Fruit fly (Drosophila melanogaster) whole organism, pupa: ENCODE data around the gene Dph5.

Experiments used
- CG10348 ChIP-seq: fragments of 200-800 bp; sonication (Bioruptor generic); IDR thresholded peaks from 2 replicates; pipeline ENCODE4 v1.3.6; 2022; ENCODE audit warnings: missing biosample characterization, missing genetic modification characterization
- CG12605 ChIP-seq: fragments of 200-800 bp; sonication (Bioruptor generic); IDR thresholded peaks from 2 replicates; pipeline ENCODE4 v1.3.6; 2022; ENCODE audit warnings: missing biosample characterization, missing genetic modification characterization
- CG13204 ChIP-seq: fragments of 200-800 bp; sonication (Bioruptor generic); optimal IDR thresholded peaks from 2 replicates; lab custom pipeline; 2018; ENCODE audit warnings: missing biosample characterization, mild to moderate bottlenecking, missing genetic modification characterization, moderate library complexity
- CG14655 ChIP-seq: fragments of 200-800 bp; sonication (Bioruptor generic); optimal IDR thresholded peaks from 3 replicates; lab custom pipeline; 2017; ENCODE audit warnings: mild to moderate bottlenecking, missing biosample characterization, missing genetic modification reagents, missing genetic modification characterization
- CG15710 ChIP-seq: fragments of 200-800 bp; sonication (Bioruptor generic); optimal IDR thresholded peaks from 2 replicates; lab custom pipeline; 2018; ENCODE audit warnings: missing biosample characterization, mild to moderate bottlenecking, missing genetic modification characterization, moderate library complexity
- CG17806 ChIP-seq: fragments of 200-800 bp; sonication (Bioruptor generic); optimal IDR thresholded peaks from 2 replicates; lab custom pipeline; 2018; ENCODE audit warnings: missing biosample characterization, mild to moderate bottlenecking, missing genetic modification characterization, moderate library complexity
- CG32121 ChIP-seq: fragments of 200-800 bp; sonication (Bioruptor generic); IDR thresholded peaks from 2 replicates; pipeline ENCODE4 v1.3.6; 2022; ENCODE audit warnings: missing biosample characterization, missing genetic modification characterization
- CG34367 ChIP-seq: fragments of 200-800 bp; sonication (Bioruptor generic); optimal IDR thresholded peaks from 2 replicates; lab custom pipeline; 2018; ENCODE audit warnings: missing biosample characterization, mild to moderate bottlenecking, missing genetic modification characterization
- CG4496 ChIP-seq: fragments of 200-800 bp; sonication (Bioruptor generic); IDR thresholded peaks from 3 replicates; pipeline ENCODE4 v1.3.6; 2022; ENCODE audit warnings: missing biosample characterization, missing genetic modification characterization
- CG8159 ChIP-seq: fragments of 200-800 bp; sonication (Bioruptor generic); optimal IDR thresholded peaks from 3 replicates; lab custom pipeline; 2018; ENCODE audit warnings: missing biosample characterization, mild to moderate bottlenecking, missing genetic modification characterization, moderate library complexity
- CG8301 ChIP-seq: fragments of 200-800 bp; sonication (Bioruptor generic); optimal IDR thresholded peaks from 2 replicates; lab custom pipeline; 2018; ENCODE audit warnings: missing biosample characterization, mild to moderate bottlenecking, missing genetic modification characterization
- CG9948 ChIP-seq: fragments of 200-800 bp; sonication (Bioruptor generic); optimal IDR thresholded peaks from 2 replicates; lab custom pipeline; 2018; ENCODE audit warnings: missing biosample characterization, mild to moderate bottlenecking, missing genetic modification characterization, moderate library complexity
- D1 ChIP-seq: fragments of 200-800 bp; sonication (Bioruptor generic); optimal IDR thresholded peaks from 2 replicates; lab custom pipeline; 2018; ENCODE audit warnings: missing biosample characterization, mild to moderate bottlenecking, missing genetic modification characterization, moderate library complexity
- EcR ChIP-seq: fragments of 200-800 bp; sonication (Bioruptor generic); optimal IDR thresholded peaks from 3 replicates; lab custom pipeline; 2019; ENCODE audit warnings: missing biosample characterization, missing genetic modification characterization, mild to moderate bottlenecking, moderate library complexity, missing genetic modification reagents
- Ets98B ChIP-seq: fragments of 200-800 bp; sonication (Bioruptor generic); IDR thresholded peaks from 2 replicates; pipeline ENCODE4 v1.3.6; 2022; ENCODE audit warnings: missing biosample characterization, missing genetic modification characterization
- Pif1A ChIP-seq: fragments of 200-800 bp; sonication (Bioruptor generic); optimal IDR thresholded peaks from 3 replicates; lab custom pipeline; 2016; ENCODE audit warnings: missing biosample characterization, missing genetic modification characterization
- Pif1B ChIP-seq: fragments of 200-800 bp; sonication (Bioruptor generic); optimal IDR thresholded peaks from 3 replicates; lab custom pipeline; 2016; ENCODE audit warnings: missing biosample characterization, missing genetic modification characterization
- Snoo ChIP-seq: fragments of 200-800 bp; sonication (Bioruptor generic); optimal IDR thresholded peaks from 3 replicates; lab custom pipeline; 2017; ENCODE audit warnings: missing biosample characterization, mild to moderate bottlenecking, missing genetic modification characterization, inconsistent platforms
- fd96Ca ChIP-seq: fragments of 200-800 bp; sonication (Bioruptor generic); IDR thresholded peaks from 3 replicates; pipeline ENCODE4 v1.3.6; 2022; ENCODE audit warnings: missing biosample characterization, missing genetic modification characterization
- gl ChIP-seq: fragments of 200-800 bp; sonication (Bioruptor generic); optimal IDR thresholded peaks from 2 replicates; lab custom pipeline; 2018; ENCODE audit warnings: missing biosample characterization, mild to moderate bottlenecking, missing genetic modification characterization
- rn ChIP-seq: fragments of 200-800 bp; sonication (Bioruptor generic); IDR thresholded peaks from 2 replicates; pipeline ENCODE4 v1.3.6; 2022; ENCODE audit warnings: missing biosample characterization, missing genetic modification characterization

Gene Dph5

DNA sequence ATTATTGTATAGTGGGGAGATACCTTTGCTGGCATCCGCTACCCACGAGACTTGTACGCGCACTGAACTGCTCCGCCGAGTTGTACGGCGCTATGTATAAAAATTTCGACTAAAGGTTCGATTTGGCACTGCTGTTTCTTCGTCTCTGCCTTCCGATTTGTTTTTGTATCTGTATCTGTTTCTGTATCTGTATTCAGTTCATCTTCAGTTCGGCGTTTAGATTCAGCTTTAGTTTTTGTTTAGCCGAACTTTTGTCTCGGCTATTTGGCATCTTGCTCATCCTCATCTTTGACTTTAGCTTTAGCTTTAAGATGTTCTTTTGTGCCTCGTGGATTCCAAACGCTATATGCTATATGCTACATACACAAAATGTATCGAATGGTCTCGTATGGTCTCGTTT is 20.5 kb downstream of the Dph5 start, which contains the start of gene sit:
sit (minus strand) TSS at position 71 of the 400 bp plus-strand sequence.
- TF ChIP-seq Ets98B (GFP tag; lab: Robert Waterston, UW) = no peak
- TF ChIP-seq CG32121 (GFP tag; lab: Robert Waterston, UW) = no peak
- no peak for TF ChIP-seq CG8301 (tag; lab: Kevin White, UChicago)
- no peak for TF ChIP-seq CG9948 (tag; lab: Kevin White, UChicago)
- TF ChIP-seq CG10348 (GFP tag; lab: Robert Waterston, UW) = no peak
- no peak for TF ChIP-seq gl (tag; lab: Kevin White, UChicago)
- TF ChIP-seq CG17806 (tag; lab: Kevin White, UChicago) = no peak
- TF ChIP-seq CG12605 = no peak
- no peak for TF ChIP-seq CG13204 (GFP tag; lab: Kevin White, UChicago)
- no peak for TF ChIP-seq D1 (tag; lab: Kevin White, UChicago)
- TF ChIP-seq CG14655 (GFP tag; lab: Kevin White, UChicago) = no peak
- no peak for TF ChIP-seq rn (GFP tag; lab: Robert Waterston, UW)
- TF ChIP-seq EcR (GFP tag; lab: Kevin White, UChicago) = no peak
- TF ChIP-seq, all 21 proteins: peak for 0

DNA sequence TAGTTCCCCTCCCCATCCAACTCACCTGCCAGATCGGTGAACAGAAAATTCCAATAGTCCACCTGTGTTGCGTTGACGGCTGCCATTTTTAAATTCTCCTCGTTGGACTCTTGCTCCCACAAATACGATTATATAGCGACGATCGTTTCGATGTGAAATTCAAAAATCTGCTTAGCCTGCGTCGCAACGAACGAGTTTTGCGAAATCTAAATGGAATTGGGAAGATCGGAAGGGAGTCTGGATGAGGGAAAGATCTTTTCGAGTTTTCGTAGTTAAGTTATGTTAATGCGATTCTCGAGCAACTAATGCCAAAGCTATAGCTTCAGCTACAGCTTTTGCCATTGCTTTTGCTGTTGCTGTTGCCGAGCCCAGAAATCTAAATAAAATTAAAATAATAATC is 22.8 kb downstream of the Dph5 start:
- no peak for TF ChIP-seq fd96Ca (GFP tag; lab: Robert Waterston, UW)
- TF ChIP-seq, all 21 proteins: peak for 0

DNA sequence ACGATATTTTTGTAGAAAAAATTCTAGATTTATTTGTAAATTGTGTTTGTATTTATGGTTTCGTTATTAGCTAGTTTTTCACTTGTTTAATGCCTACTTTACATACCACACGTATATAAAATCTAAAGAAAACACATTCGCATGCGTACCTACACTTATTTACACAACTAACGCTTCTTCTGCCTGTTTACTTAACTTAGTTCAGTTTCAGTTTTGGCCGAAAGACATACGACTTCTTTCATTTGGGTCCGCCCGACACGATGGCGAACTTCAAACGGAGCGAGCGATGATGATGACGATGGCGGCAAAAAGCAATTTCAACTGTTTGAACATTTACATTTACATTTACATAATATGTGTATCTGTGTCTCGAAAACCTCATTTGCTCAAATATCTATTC is 24.6 kb downstream of the Dph5 start:
- TF ChIP-seq Snoo (no peak), fd96Ca (GFP tag; lab: Robert Waterston, UW) (no peak), CG32121 (GFP tag; lab: Robert Waterston, UW) (no peak), D1 (tag; lab: Kevin White, UChicago) (no peak), Pif1A (no peak), rn (GFP tag; lab: Robert Waterston, UW) (no peak), Pif1B (GFP tag; lab: Kevin White, UChicago) (no peak), CG14655 (GFP tag; lab: Kevin White, UChicago) (no peak)

DNA sequence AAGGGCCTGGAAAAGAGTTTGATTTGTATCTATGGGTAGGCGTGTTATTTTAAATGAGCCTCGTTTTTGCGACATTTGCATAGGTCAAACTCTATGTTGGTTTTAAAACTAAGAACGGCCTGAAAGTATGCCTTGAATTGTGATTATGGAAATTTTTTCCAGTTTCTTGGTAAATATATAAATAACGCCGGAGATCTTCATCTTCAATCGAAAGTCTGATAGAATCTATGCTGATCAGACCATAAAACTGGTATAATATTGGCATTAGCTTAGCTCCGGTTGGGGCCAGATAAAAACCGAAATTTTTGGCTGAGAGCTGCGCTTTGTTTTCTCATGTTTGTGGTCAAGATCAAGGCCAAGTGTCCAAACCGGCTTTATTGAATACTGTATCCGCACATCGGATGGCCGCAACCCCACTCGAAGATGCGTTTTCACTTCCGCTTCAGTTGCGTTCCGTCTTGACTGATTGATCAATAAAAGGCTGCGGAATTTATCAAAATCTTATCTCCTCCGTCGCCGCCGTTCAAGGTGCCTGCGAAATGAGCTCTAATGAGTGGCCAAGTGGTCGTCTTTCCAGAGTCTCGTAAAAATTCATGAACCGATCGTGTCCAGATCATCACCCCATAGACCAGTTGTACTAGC is 25.8 kb downstream of the Dph5 start:
- TF ChIP-seq EcR (GFP tag; lab: Kevin White, UChicago) (no peak), CG34367 (tag; lab: Kevin White, UChicago) (no peak), gl (tag; lab: Kevin White, UChicago) (no peak), CG9948 (tag; lab: Kevin White, UChicago) (no peak), Snoo (no peak), CG14655 (GFP tag; lab: Kevin White, UChicago) (no peak), CG17806 (tag; lab: Kevin White, UChicago) (no peak), Ets98B (GFP tag; lab: Robert Waterston, UW) (no peak), CG12605 (no peak), CG13204 (GFP tag; lab: Kevin White, UChicago) (no peak), CG15710 (no peak), fd96Ca (GFP tag; lab: Robert Waterston, UW) (no peak), CG32121 (GFP tag; lab: Robert Waterston, UW) (no peak), Pif1A (no peak), Pif1B (GFP tag; lab: Kevin White, UChicago) (no peak), rn (GFP tag; lab: Robert Waterston, UW) (no peak), CG8301 (tag; lab: Kevin White, UChicago) (no peak), CG10348 (GFP tag; lab: Robert Waterston, UW) (no peak), CG8159 (no peak), D1 (tag; lab: Kevin White, UChicago) (no peak)
- TF ChIP-seq, all 21 proteins: peak for 0

DNA sequence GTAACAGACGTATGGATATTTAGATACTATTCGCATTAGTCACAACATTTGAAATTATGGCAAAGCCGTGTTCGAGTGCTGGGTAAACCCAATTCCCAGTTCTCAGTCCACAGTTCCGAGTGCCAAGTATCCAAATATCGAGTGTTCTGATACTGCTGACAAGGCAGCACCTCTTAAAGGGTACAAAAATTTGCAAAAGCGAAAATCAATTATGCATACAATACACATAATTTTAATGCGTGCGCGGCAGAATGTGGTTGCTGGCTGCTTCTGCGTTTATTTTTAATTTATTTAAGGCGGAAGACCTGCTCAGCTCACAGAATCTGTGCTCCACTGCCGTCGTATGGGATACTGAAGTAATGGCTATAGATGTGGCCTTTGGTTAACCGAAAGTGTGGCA is 30.3 kb downstream of the Dph5 start:
- no peak for TF ChIP-seq CG4496
- no peak for TF ChIP-seq Ets98B (GFP tag; lab: Robert Waterston, UW)
- no peak for TF ChIP-seq CG8301 (tag; lab: Kevin White, UChicago)
- no peak for TF ChIP-seq CG15710
- TF ChIP-seq CG12605 = no peak
- TF ChIP-seq D1 (tag; lab: Kevin White, UChicago) = no peak
- TF ChIP-seq gl (tag; lab: Kevin White, UChicago) = no peak
- no peak for TF ChIP-seq CG14655 (GFP tag; lab: Kevin White, UChicago)
- no peak for TF ChIP-seq Pif1B (GFP tag; lab: Kevin White, UChicago)
- TF ChIP-seq EcR (GFP tag; lab: Kevin White, UChicago) = no peak
- TF ChIP-seq Snoo = no peak
- TF ChIP-seq rn (GFP tag; lab: Robert Waterston, UW) = no peak
- no peak for TF ChIP-seq CG13204 (GFP tag; lab: Kevin White, UChicago)
- no peak for TF ChIP-seq CG34367 (tag; lab: Kevin White, UChicago)
- TF ChIP-seq CG32121 (GFP tag; lab: Robert Waterston, UW) = no peak

DNA sequence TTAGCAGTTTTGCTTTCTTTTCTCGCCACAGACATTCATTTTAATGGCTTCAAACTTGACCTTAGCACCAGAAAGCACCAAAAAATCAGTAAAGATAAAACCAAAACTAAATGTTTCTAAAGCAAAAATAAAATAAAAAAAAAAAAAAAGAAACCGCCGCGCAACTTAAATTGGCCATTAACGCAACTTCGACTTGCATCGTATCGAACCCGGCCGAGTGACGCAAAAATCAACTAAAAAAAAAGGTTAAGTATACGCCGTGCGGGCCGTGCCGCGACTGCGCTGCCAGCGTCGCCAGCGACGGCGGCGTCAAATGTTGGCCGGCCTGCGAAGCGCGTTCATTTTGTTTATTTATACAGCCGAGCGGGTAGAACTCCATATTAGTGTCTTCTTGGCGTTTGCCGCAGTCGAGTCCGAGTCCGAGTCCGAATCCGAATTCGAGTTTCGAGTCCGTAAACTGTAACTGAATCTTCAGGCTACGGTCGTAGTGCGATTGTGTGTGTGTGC is 32.7 kb downstream of the Dph5 start, which contains the start of gene bond:
bond (plus strand) TSS at position 375 of the 507 bp plus-strand sequence.
- TF ChIP-seq CG17806 (tag; lab: Kevin White, UChicago) = no peak
- TF ChIP-seq D1 (tag; lab: Kevin White, UChicago) = no peak
- TF ChIP-seq CG12605 = no peak
- TF ChIP-seq CG34367 (tag; lab: Kevin White, UChicago) = no peak
- TF ChIP-seq Snoo = no peak
- TF ChIP-seq CG8301 (tag; lab: Kevin White, UChicago) = no peak
- TF ChIP-seq CG32121 (GFP tag; lab: Robert Waterston, UW) = no peak
